Worm (Caenorhabditis elegans) whole organism, young adult: ENCODE measurements around the gene C01G10.18.

Source experiments
- B0261.1 ChIP-seq: sonication (generic microtip); optimal IDR thresholded peaks from 2 replicates; lab custom pipeline; 2016; ENCODE audit warnings: mild to moderate bottlenecking, missing genetic modification characterization, moderate library complexity, missing compliant biosample characterization
- F10E7.11 ChIP-seq: sonication (generic microtip); optimal IDR thresholded peaks from 2 replicates; lab custom pipeline; 2017; ENCODE audit warnings: mild to moderate bottlenecking, missing genetic modification characterization, moderate library complexity, missing compliant biosample characterization
- F23B12.7 ChIP-seq: sonication (generic microtip); optimal IDR thresholded peaks from 2 replicates; lab custom pipeline; 2017; ENCODE audit warnings: missing genetic modification characterization, mild to moderate bottlenecking, missing compliant biosample characterization, antibody characterized with exemption, moderate library complexity; ENCODE audit not compliant: insufficient read depth
- F39B2.1 ChIP-seq: fragments of 200-800 bp; sonication (Bioruptor generic); IDR thresholded peaks from 2 replicates; pipeline ENCODE4 v1.3.6; 2022; ENCODE audit warnings: missing genetic modification reagents, missing genetic modification characterization, missing compliant biosample characterization
- F52B5.7 ChIP-seq: sonication (generic microtip); optimal IDR thresholded peaks from 2 replicates; lab custom pipeline; 2016; ENCODE audit warnings: mild to moderate bottlenecking, missing genetic modification characterization, missing compliant biosample characterization
- F57C9.4 ChIP-seq: sonication (generic microtip); optimal IDR thresholded peaks from 2 replicates; lab custom pipeline; 2017; ENCODE audit warnings: mild to moderate bottlenecking, missing genetic modification characterization, missing compliant biosample characterization
- K12H6.12 ChIP-seq: fragments of 200-800 bp; sonication (Bioruptor generic); optimal IDR thresholded peaks from 2 replicates; lab custom pipeline; 2018; ENCODE audit warnings: mild to moderate bottlenecking, missing genetic modification characterization, missing compliant biosample characterization
- Y53G8AR.9 ChIP-seq: fragments of 200-800 bp; sonication (Bioruptor generic); conservative IDR thresholded peaks from 2 replicates; pipeline ENCODE4 v1.3.6; 2022; ENCODE audit warnings: missing genetic modification reagents, missing genetic modification characterization, missing compliant biosample characterization
- Y79H2A.3 ChIP-seq: fragments of 200-800 bp; sonication (Bioruptor generic); conservative IDR thresholded peaks from 2 replicates; pipeline ENCODE4 v1.3.6; 2022; ENCODE audit warnings: missing genetic modification reagents, missing genetic modification characterization, missing compliant biosample characterization
- ZK185.1 ChIP-seq: sonication (generic microtip); optimal IDR thresholded peaks from 2 replicates; lab custom pipeline; 2016; ENCODE audit warnings: mild to moderate bottlenecking, missing genetic modification characterization, missing compliant biosample characterization; ENCODE audit not compliant: poor library complexity, severe bottlenecking
- atf-7 ChIP-seq: sonication (generic microtip); optimal IDR thresholded peaks from 2 replicates; lab custom pipeline; 2017; ENCODE audit warnings: mild to moderate bottlenecking, missing genetic modification characterization, missing compliant biosample characterization
- athp-1 ChIP-seq: sonication (generic microtip); optimal IDR thresholded peaks from 2 replicates; lab custom pipeline; 2017; ENCODE audit warnings: mild to moderate bottlenecking, missing genetic modification characterization, missing compliant biosample characterization
- ceh-40 ChIP-seq: fragments of 200-800 bp; sonication (Bioruptor generic); IDR thresholded peaks from 2 replicates; pipeline ENCODE4 v1.3.6; 2022; ENCODE audit warnings: missing genetic modification characterization, missing compliant biosample characterization
- ceh-58 ChIP-seq: fragments of 200-800 bp; sonication (Bioruptor generic); IDR thresholded peaks from 2 replicates; pipeline ENCODE4 v1.3.6; 2022; ENCODE audit warnings: missing genetic modification characterization, missing compliant biosample characterization
- ceh-91 ChIP-seq: fragments of 200-800 bp; sonication (Bioruptor generic); IDR thresholded peaks from 2 replicates; pipeline ENCODE4 v1.3.6; 2022; ENCODE audit warnings: missing genetic modification reagents, missing genetic modification characterization, missing compliant biosample characterization
- dpl-1 ChIP-seq: fragments of 150-350 bp; optimal IDR thresholded peaks from 2 replicates; lab custom pipeline; 2014; ENCODE audit warnings: missing biosample characterization, missing genetic modification reagents, missing genetic modification characterization
- efl-1 ChIP-seq: fragments of 150-350 bp; optimal IDR thresholded peaks from 2 replicates; lab custom pipeline; 2014; ENCODE audit warnings: missing biosample characterization, missing genetic modification reagents, missing genetic modification characterization
- hlh-26 ChIP-seq: fragments of 200-800 bp; sonication (Bioruptor generic); conservative IDR thresholded peaks from 2 replicates; pipeline ENCODE4 v1.3.6; 2022; ENCODE audit warnings: missing genetic modification reagents, missing genetic modification characterization, missing compliant biosample characterization
- hmg-1.2 ChIP-seq: fragments of 200-800 bp; sonication (Bioruptor generic); IDR thresholded peaks from 2 replicates; pipeline ENCODE4 v1.3.6; 2022; ENCODE audit warnings: missing genetic modification reagents, missing genetic modification characterization, missing compliant biosample characterization
- let-607 ChIP-seq, 2 experiments: fragments of 200-800 bp in 1 of 2; sonication (Bioruptor generic) in 1 of 2; sonication (generic microtip) in 1 of 2; optimal IDR thresholded peaks; 2 replicates each; lab custom pipeline; 2016 to 2018; ENCODE audit warnings: mild to moderate bottlenecking in 2 of 2, missing compliant biosample characterization in 2 of 2, missing genetic modification characterization in 2 of 2, moderate library complexity in 2 of 2, missing genotype in 1 of 2
- lin-26 ChIP-seq: fragments of 200-800 bp; sonication (Bioruptor generic); IDR thresholded peaks from 2 replicates; pipeline ENCODE4 v1.3.6; 2022; ENCODE audit warnings: missing genetic modification reagents, missing genetic modification characterization, missing compliant biosample characterization
- madf-3 ChIP-seq: fragments of 200-800 bp; sonication (Bioruptor generic); IDR thresholded peaks from 2 replicates; pipeline ENCODE4 v1.3.6; 2022; ENCODE audit warnings: missing genetic modification reagents, missing genetic modification characterization, missing compliant biosample characterization
- madf-6 ChIP-seq: fragments of 200-800 bp; sonication (Bioruptor generic); IDR thresholded peaks from 2 replicates; pipeline ENCODE4 v1.3.6; 2022; ENCODE audit warnings: missing genetic modification reagents, missing genetic modification characterization, missing compliant biosample characterization
- mcd-1 ChIP-seq: fragments of 200-800 bp; sonication (Bioruptor generic); IDR thresholded peaks from 2 replicates; pipeline ENCODE4 v1.3.6; 2022; ENCODE audit warnings: missing genetic modification reagents, missing genetic modification characterization, missing compliant biosample characterization
- mel-28 ChIP-seq: sonication (generic microtip); optimal IDR thresholded peaks from 2 replicates; lab custom pipeline; 2016; ENCODE audit warnings: borderline replicate concordance, mild to moderate bottlenecking, missing genetic modification characterization, missing compliant biosample characterization
- nfyb-1 ChIP-seq: fragments of 200-800 bp; sonication (Bioruptor generic); IDR thresholded peaks from 2 replicates; pipeline ENCODE4 v1.3.6; 2022; ENCODE audit warnings: missing genetic modification reagents, missing genetic modification characterization, missing compliant biosample characterization
- nhr-120 ChIP-seq: fragments of 200-800 bp; sonication (Bioruptor generic); IDR thresholded peaks from 2 replicates; pipeline ENCODE4 v1.3.6; 2022; ENCODE audit warnings: missing genetic modification characterization, missing compliant biosample characterization
- nhr-179 ChIP-seq: sonication (generic microtip); optimal IDR thresholded peaks from 2 replicates; lab custom pipeline; 2016; ENCODE audit warnings: mild to moderate bottlenecking, missing genetic modification characterization, missing compliant biosample characterization
- nhr-27 ChIP-seq: fragments of 200-800 bp; sonication (Bioruptor generic); optimal IDR thresholded peaks from 2 replicates; lab custom pipeline; 2018; ENCODE audit warnings: mild to moderate bottlenecking, missing genetic modification characterization, moderate library complexity, missing compliant biosample characterization
- pbrm-1 ChIP-seq: fragments of 200-800 bp; sonication (Bioruptor generic); IDR thresholded peaks from 2 replicates; pipeline ENCODE4 v1.3.6; 2022; ENCODE audit warnings: missing genetic modification reagents, missing genetic modification characterization, missing compliant biosample characterization
- rcor-1 ChIP-seq: fragments of 200-800 bp; sonication (Bioruptor generic); IDR thresholded peaks from 2 replicates; pipeline ENCODE4 v1.3.6; 2022; ENCODE audit warnings: missing genetic modification reagents, missing genetic modification characterization, missing compliant biosample characterization
- sdz-38 ChIP-seq: sonication (generic microtip); optimal IDR thresholded peaks from 2 replicates; lab custom pipeline; 2016; ENCODE audit warnings: missing genotype, missing genetic modification characterization, missing compliant biosample characterization
- snpc-4 ChIP-seq, 5 experiments: fragments of 150-350 bp in 1 of 5; sonication (generic microtip) in 4 of 5; optimal IDR thresholded peaks; 2 replicates each; lab custom pipeline; 2014 to 2018; ENCODE audit warnings: missing genetic modification characterization in 5 of 5, missing biosample characterization in 3 of 5, antibody characterized with exemption in 2 of 5, mild to moderate bottlenecking in 2 of 5, missing compliant biosample characterization in 2 of 5, missing genotype in 2 of 5, moderate library complexity in 2 of 5, missing genetic modification reagents in 1 of 5
- tbp1 ChIP-seq: fragments of 200-800 bp; sonication (Bioruptor generic); optimal IDR thresholded peaks from 2 replicates; lab custom pipeline; 2018; ENCODE audit warnings: mild to moderate bottlenecking, missing genetic modification characterization, missing compliant biosample characterization
- tlf-1 ChIP-seq: fragments of 200-800 bp; sonication (Bioruptor generic); optimal IDR thresholded peaks from 2 replicates; lab custom pipeline; 2018; ENCODE audit warnings: mild to moderate bottlenecking, missing genetic modification characterization, missing compliant biosample characterization
- unc-130 ChIP-seq: sonication (generic microtip); optimal IDR thresholded peaks from 2 replicates; lab custom pipeline; 2016; ENCODE audit warnings: missing genetic modification reagents, missing genetic modification characterization, missing compliant biosample characterization
- zim-3 ChIP-seq: sonication (generic microtip); optimal IDR thresholded peaks from 2 replicates; lab custom pipeline; 2017; ENCODE audit warnings: mild to moderate bottlenecking, missing genetic modification characterization, moderate library complexity, missing compliant biosample characterization
- ztf-22 ChIP-seq: fragments of 200-800 bp; sonication (Bioruptor generic); optimal IDR thresholded peaks from 2 replicates; lab custom pipeline; 2018; ENCODE audit warnings: mild to moderate bottlenecking, missing genetic modification characterization, moderate library complexity, missing compliant biosample characterization
- ztf-25 ChIP-seq: fragments of 200-800 bp; sonication (Bioruptor generic); IDR thresholded peaks from 2 replicates; pipeline ENCODE4 v1.3.6; 2022; ENCODE audit warnings: missing genetic modification reagents, missing genetic modification characterization, missing compliant biosample characterization

C01G10.18 gene

ce11 chrV:15111660-15112059, 23.1 kb upstream of the C01G10.18 start, which contains the start of gene T01G5.7:
TSS of gene T01G5.7 (plus strand) at chrV:15111960.
- no peak for TF ChIP-seq tlf-1 (GFP tag; lab: Kevin White, UChicago)
- no peak for TF ChIP-seq nhr-120 (GFP tag; lab: Robert Waterston, UW)
- no peak for TF ChIP-seq mel-28
- TF ChIP-seq pbrm-1 (GFP tag; lab: Robert Waterston, UW), result no peak
- TF ChIP-seq K12H6.12 (tag; lab: Kevin White, UChicago), result no peak
- TF ChIP-seq ceh-58, result no peak
- TF ChIP-seq F39B2.1, result no peak
- TF ChIP-seq Y53G8AR.9 (GFP tag; lab: Robert Waterston, UW), result no peak
- no peak for TF ChIP-seq Y79H2A.3 (GFP tag; lab: Robert Waterston, UW)
- TF ChIP-seq nhr-27 (tag; lab: Kevin White, UChicago), result no peak
- TF ChIP-seq madf-3, result no peak
- no peak for TF ChIP-seq F23B12.7 (tag; lab: Kevin White, UChicago)
- TF ChIP-seq mcd-1 (GFP tag; lab: Robert Waterston, UW), result no peak
- TF ChIP-seq ZK185.1, result no peak
- TF ChIP-seq madf-6, result no peak
- no peak for TF ChIP-seq athp-1 (tag; lab: Kevin White, UChicago)
- no peak for TF ChIP-seq sdz-38 (tag; lab: Kevin White, UChicago)
- TF ChIP-seq, all 124 proteins: peak for 0

DNA sequence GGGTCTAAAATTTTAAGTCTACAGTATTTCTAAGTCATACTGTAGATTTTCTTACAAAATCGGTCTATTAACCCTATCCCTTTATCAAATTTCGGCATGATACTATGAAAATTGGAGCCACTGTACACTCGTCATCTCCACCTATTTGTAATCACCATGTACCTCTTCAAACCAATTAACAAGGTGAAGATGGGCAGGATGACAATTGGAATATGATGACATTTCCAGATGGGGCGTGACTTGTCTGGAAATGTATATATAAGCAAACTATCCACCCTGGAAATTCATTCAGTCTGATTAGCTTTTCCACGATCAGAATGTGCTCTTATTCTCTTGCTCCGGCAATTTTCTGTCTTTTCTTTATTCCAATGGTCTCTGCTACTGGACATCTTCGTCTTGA, 20.7 kb upstream of the C01G10.18 start, which contains the start of gene Y75B12A.2:
Gene Y75B12A.2 (plus strand): TSS at position 301 of the 400 bp plus-strand sequence.
- no peak for TF ChIP-seq efl-1 (GFP tag; lab: Kevin White, UChicago)
- no peak for TF ChIP-seq hlh-26 (GFP tag; lab: Robert Waterston, UW)
- TF ChIP-seq nhr-179, result no peak
- no peak for TF ChIP-seq mcd-1 (GFP tag; lab: Robert Waterston, UW)
- no peak for TF ChIP-seq F39B2.1
- TF ChIP-seq ceh-40 (GFP tag; lab: Robert Waterston, UW), result no peak
- no peak for TF ChIP-seq F10E7.11 (tag; lab: Kevin White, UChicago)
- TF ChIP-seq F52B5.7 (tag; lab: Kevin White, UChicago), result no peak
- no peak for TF ChIP-seq unc-130 (GFP tag; lab: Kevin White, UChicago)
- TF ChIP-seq snpc-4 (GFP tag; optimal IDR thresholded peaks at IDR 0.05; lab: Kevin White, UChicago), result no peak
- TF ChIP-seq snpc-4 (tag; optimal IDR thresholded peaks at IDR 0.05; lab: Kevin White, UChicago), result no peak
- no peak for TF ChIP-seq zim-3 (tag; lab: Kevin White, UChicago)
- TF ChIP-seq tbp1 (GFP tag; lab: Kevin White, UChicago), result no peak

DNA sequence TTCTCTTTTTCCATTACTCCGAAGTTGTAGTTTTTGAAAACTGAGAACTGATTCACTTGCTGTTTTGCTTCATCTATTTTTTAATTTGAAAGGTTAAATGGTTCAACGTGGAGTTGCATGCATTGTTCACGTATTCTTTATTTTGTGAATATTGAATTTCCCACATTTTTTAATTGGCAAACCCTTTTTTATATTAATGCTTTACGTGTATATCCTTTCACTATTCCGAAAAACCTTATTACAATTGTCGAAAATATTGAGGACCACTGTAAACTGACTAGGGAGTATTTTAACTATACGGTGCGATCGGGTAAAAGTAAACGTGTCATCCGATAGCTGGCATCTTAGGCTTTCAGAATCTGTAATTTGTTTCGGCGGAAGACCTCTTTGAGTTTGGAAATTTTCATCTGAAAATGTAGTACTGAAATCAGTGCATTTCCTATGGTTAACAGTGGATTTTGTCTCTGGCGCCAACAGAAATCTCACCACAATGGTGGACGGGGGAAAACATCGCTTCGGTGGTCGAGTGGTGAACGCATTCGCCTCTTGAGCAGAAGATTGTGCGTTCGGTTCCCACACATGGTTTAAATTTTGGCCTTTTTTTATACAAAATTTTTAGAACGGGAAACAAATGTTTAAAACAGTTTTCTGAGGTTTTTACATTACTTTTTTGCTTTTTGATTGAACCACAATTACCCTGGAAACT, 17.5 kb upstream of the C01G10.18 start, which contains the start of gene C01G10.14:
Gene C01G10.14 (minus strand): TSS at position 51 of the 706 bp plus-strand sequence.
- TF ChIP-seq hmg-1.2 (GFP tag; lab: Robert Waterston, UW) (peak; percentile 73; the same call in 1 of the 2 replicates), B0261.1 (tag; lab: Kevin White, UChicago) (peak; percentile 58), nfyb-1 (GFP tag; lab: Robert Waterston, UW) (peak; percentile 36; the same call in 1 of the 2 replicates), ztf-25 (GFP tag; lab: Robert Waterston, UW) (peak; percentile 50; the same call in 1 of the 2 replicates), tbp1 (GFP tag; lab: Kevin White, UChicago) (peak; percentile 82), lin-26 (GFP tag; lab: Robert Waterston, UW) (peak; percentile 55; the same call in 1 of the 2 replicates)

DNA sequence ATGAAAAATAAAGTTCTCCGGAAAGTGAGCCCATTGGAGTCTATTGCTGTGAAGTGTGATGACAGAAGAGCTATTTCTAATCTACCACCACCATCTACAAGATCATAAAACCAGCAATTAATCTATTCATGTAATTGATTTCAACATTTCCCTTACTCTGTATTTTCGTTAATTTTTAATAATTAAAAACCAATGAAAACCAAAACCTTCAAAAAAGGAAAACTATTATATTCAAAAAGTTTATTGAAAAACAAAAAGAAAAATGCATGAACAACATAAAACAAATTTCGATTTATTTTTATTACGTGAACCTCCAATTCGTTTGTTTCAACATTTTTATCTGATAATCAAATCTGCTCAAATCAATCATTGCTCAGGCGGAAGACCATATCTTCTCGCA, 10.9 kb upstream of the C01G10.18 start, which contains the start of gene C01G10.1:
Gene C01G10.1 (plus strand): TSS at position 301 of the 400 bp plus-strand sequence.
- TF ChIP-seq B0261.1 (tag; lab: Kevin White, UChicago) (no peak), let-607 (tag; optimal IDR thresholded peaks at IDR 0.05; lab: Kevin White, UChicago) (no peak), ztf-22 (GFP tag; lab: Kevin White, UChicago) (no peak), mel-28 (no peak), ceh-91 (GFP tag; lab: Robert Waterston, UW) (no peak), dpl-1 (no peak), F57C9.4 (no peak), rcor-1 (no peak), efl-1 (GFP tag; lab: Kevin White, UChicago) (no peak), atf-7 (tag; lab: Kevin White, UChicago) (no peak), ceh-58 (no peak)
